Worm (Caenorhabditis elegans): ENCODE measurements around the gene gmeb-3.

Gene gmeb-3

ce11 chrIII:3764584-3764983 is 3.7 kb upstream of the gmeb-3 start:
- TF ChIP-seq nhr-20 (tag; optimal IDR thresholded peaks at IDR 0.05) (no peak), snpc-4 (tag; optimal IDR thresholded peaks at IDR 0.05) (peak; percentile 0)

- TF ChIP-seq fkh-8 (tag; optimal IDR thresholded peaks at IDR 0.05), result peak; percentile 14
- TF ChIP-seq zip-4 (GFP tag; optimal IDR thresholded peaks at IDR 0.05), result no peak
- no peak for TF ChIP-seq nhr-76 (tag; optimal IDR thresholded peaks at IDR 0.05)
- TF ChIP-seq nhr-237 (tag; optimal IDR thresholded peaks at IDR 0.05), result no peak
- no peak for TF ChIP-seq pqm-1 (tag; optimal IDR thresholded peaks at IDR 0.05)
- no peak for TF ChIP-seq nhr-47 (tag; optimal IDR thresholded peaks at IDR 0.05)
- TF ChIP-seq rnt-1 (tag; optimal IDR thresholded peaks at IDR 0.05), result no peak
- peak; percentile 88 for TF ChIP-seq ceh-8 (GFP tag; optimal IDR thresholded peaks at IDR 0.05)
- TF ChIP-seq nhr-71 (tag; optimal IDR thresholded peaks at IDR 0.05), result peak; percentile 33
- no peak for TF ChIP-seq isw-1 (GFP tag; IDR thresholded peaks at IDR 0.05)
Measured at ce11 chrIII:3765460-3765859, 2.8 kb upstream of the gmeb-3 start, which contains the start of gene C44F1.1. C44F1.1 (minus strand) TSS chrIII:3765560.

DNA sequence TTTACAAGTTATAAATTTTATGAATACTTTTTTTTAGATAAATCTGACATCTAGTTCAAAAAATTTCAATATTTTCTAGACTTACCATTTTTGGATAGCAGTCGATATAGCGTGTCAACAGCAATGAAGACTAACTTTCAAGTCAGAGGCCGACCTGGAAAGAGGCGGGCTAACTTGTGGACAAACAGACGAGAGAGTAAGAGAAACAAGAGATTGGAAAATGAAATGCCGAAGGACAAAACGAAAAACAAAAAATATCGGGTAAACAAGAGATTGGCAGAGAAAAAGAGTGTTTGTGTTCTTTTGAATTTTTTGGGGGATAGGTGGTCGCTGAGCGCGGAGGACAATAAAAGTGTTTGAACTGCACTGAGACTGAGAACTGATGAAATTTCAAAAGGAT is 4.9 kb downstream of the gmeb-3 start, which contains the start of gene lec-4:
Gene lec-4, minus strand, starts transcription at position 154 of the 400 bp plus-strand sequence.
- peak; percentile 47 for TF ChIP-seq C16A3.4 (tag; optimal IDR thresholded peaks at IDR 0.05)
- no peak for TF ChIP-seq sptf-1 (tag; optimal IDR thresholded peaks at IDR 0.05)
- no peak for TF ChIP-seq unc-30 (tag; optimal IDR thresholded peaks at IDR 0.05)
- peak in 2 of 6 experiments; percentile 5 to 25 for TF ChIP-seq elt-3 (tag; optimal IDR thresholded peaks at IDR 0.05)
- peak; percentile 49 for TF ChIP-seq snu-23 (GFP tag; optimal IDR thresholded peaks at IDR 0.05)
- TF ChIP-seq tbx-2 (tag; optimal IDR thresholded peaks at IDR 0.05), result peak; percentile 30
- peak; percentile 21 to 38 for TF ChIP-seq lin-35 (GFP tag; optimal IDR thresholded peaks at IDR 0.05)
- TF ChIP-seq jun-1 (tag; optimal IDR thresholded peaks at IDR 0.05), result peak; percentile 36
- no peak for TF ChIP-seq C34B4.2 (tag; optimal IDR thresholded peaks at IDR 0.05)
- peak; percentile 31 for TF ChIP-seq blmp-1 (tag; optimal IDR thresholded peaks at IDR 0.05)
- peak; percentile 7 for TF ChIP-seq nhr-237 (tag; optimal IDR thresholded peaks at IDR 0.05)
- no peak for TF ChIP-seq zag-1 (tag; optimal IDR thresholded peaks at IDR 0.05)
- TF ChIP-seq mef-2 (tag; optimal IDR thresholded peaks at IDR 0.05), result no peak
- TF ChIP-seq skn-1 (tag; optimal IDR thresholded peaks at IDR 0.05), result peak; percentile 38
- TF ChIP-seq xbp-1 (tag; optimal IDR thresholded peaks at IDR 0.05), result peak; percentile 22
- no peak for TF ChIP-seq hpl-2 (GFP tag; optimal IDR thresholded peaks at IDR 0.05)
- TF ChIP-seq nhr-20 (tag; optimal IDR thresholded peaks at IDR 0.05), result peak; percentile 57
- TF ChIP-seq C04F5.9 (tag; optimal IDR thresholded peaks at IDR 0.05), result no peak
- TF ChIP-seq fos-1 (tag; optimal IDR thresholded peaks at IDR 0.05), result peak; percentile 35
- TF ChIP-seq lsy-2 (tag; optimal IDR thresholded peaks at IDR 0.05), result peak in 1 of 2 experiments; percentile 69
- peak; percentile 86 for TF ChIP-seq nhr-85 (tag)
- TF ChIP-seq mdl-1 (tag; optimal IDR thresholded peaks at IDR 0.05), result peak in 1 of 2 experiments; percentile 20
- TF ChIP-seq mep-1 (tag; optimal IDR thresholded peaks at IDR 0.05), result peak; percentile 50
- no peak for TF ChIP-seq mab-9 (GFP tag; IDR thresholded peaks at IDR 0.05)
- TF ChIP-seq fkh-8 (tag; optimal IDR thresholded peaks at IDR 0.05), result peak; percentile 12
- peak; percentile 42 for TF ChIP-seq nhr-47 (tag; optimal IDR thresholded peaks at IDR 0.05)
- no peak for TF ChIP-seq nhr-28 (tag; optimal IDR thresholded peaks at IDR 0.05)
- TF ChIP-seq swsn-7 (tag; optimal IDR thresholded peaks at IDR 0.05), result peak; percentile 17
- TF ChIP-seq F16B12.6 (tag; optimal IDR thresholded peaks at IDR 0.05), result peak; percentile 19
- TF ChIP-seq snpc-4 (tag; optimal IDR thresholded peaks at IDR 0.05), result peak; percentile 0
- TF ChIP-seq fkh-10 (GFP tag; optimal IDR thresholded peaks at IDR 0.05), result no peak
- peak; percentile 52 for TF ChIP-seq unc-130 (tag; optimal IDR thresholded peaks at IDR 0.05)
- TF ChIP-seq dsc-1 (tag; optimal IDR thresholded peaks at IDR 0.05), result no peak
- no peak for TF ChIP-seq pax-3 (tag; optimal IDR thresholded peaks at IDR 0.05)
- TF ChIP-seq efl-1 (optimal IDR thresholded peaks at IDR 0.05), result peak; percentile 27 to 48
- TF ChIP-seq efl-1 (GFP tag; optimal IDR thresholded peaks at IDR 0.05 in 1 of 2), result peak in 1 of 2 experiments; percentile 25
- TF ChIP-seq irx-1 (tag; optimal IDR thresholded peaks at IDR 0.05), result no peak
- no peak for TF ChIP-seq lin-13 (GFP tag; optimal IDR thresholded peaks at IDR 0.05)
- no peak for TF ChIP-seq aha-1 (tag; optimal IDR thresholded peaks at IDR 0.05)
- TF ChIP-seq pqm-1 (tag; optimal IDR thresholded peaks at IDR 0.05), result no peak
- TF ChIP-seq nhr-77 (tag; optimal IDR thresholded peaks at IDR 0.05), result peak; percentile 18
- TF ChIP-seq nhr-71 (tag; optimal IDR thresholded peaks at IDR 0.05), result peak; percentile 47
- TF ChIP-seq egl-27 (tag; optimal IDR thresholded peaks at IDR 0.05), result peak; percentile 21 to 28
- peak; percentile 26 to 45 (median 28) for TF ChIP-seq dpl-1 (GFP tag; optimal IDR thresholded peaks at IDR 0.05)
- TF ChIP-seq aly-2 (tag; optimal IDR thresholded peaks at IDR 0.05), result no peak
